Fruit fly (Drosophila melanogaster): Measurements from ENCODE around the gene CG10345.

Gene CG10345

dm6 chr3R:16591407-16591806 lies 13.3 kb downstream of the CG10345 start:
- TF ChIP-seq Blimp-1 (GFP tag; optimal IDR thresholded peaks at IDR 0.05) (no peak), dac (GFP tag; optimal IDR thresholded peaks at IDR 0.05) (no peak), CG3919 (GFP tag; optimal IDR thresholded peaks at IDR 0.05) (peak; percentile 13)

dm6 chr3R:16583605-16584004 lies 21.1 kb downstream of the CG10345 start, which contains the start of gene Scp2:
TSS of gene Scp2 (minus strand) at chr3R:16583663.
- TF ChIP-seq Met (GFP tag; optimal IDR thresholded peaks at IDR 0.05) (no peak), svp (GFP tag) (peak; percentile 19)

- TF ChIP-seq CG10669 (GFP tag; optimal IDR thresholded peaks at IDR 0.05) (no peak), CG11902 (GFP tag; optimal IDR thresholded peaks at IDR 0.05) (peak; percentile 25), CG6808 (GFP tag; optimal IDR thresholded peaks at IDR 0.05) (no peak), dac (GFP tag; optimal IDR thresholded peaks at IDR 0.05) (no peak), acj6 (GFP tag; optimal IDR thresholded peaks at IDR 0.05) (no peak), CG31627 (GFP tag; optimal IDR thresholded peaks at IDR 0.05) (peak; percentile 50), lz (GFP tag; optimal IDR thresholded peaks at IDR 0.05) (peak; percentile 12), vri (GFP tag; optimal IDR thresholded peaks at IDR 0.05) (no peak), pdm3 (GFP tag; optimal IDR thresholded peaks at IDR 0.05) (peak; percentile 13), Eip75B (GFP tag; optimal IDR thresholded peaks at IDR 0.05) (no peak), Sox14 (GFP tag; optimal IDR thresholded peaks at IDR 0.05) (no peak), CG34406 (GFP tag; optimal IDR thresholded peaks at IDR 0.05) (no peak), topi (GFP tag; optimal IDR thresholded peaks at IDR 0.05) (no peak), OdsH (GFP tag; optimal IDR thresholded peaks at IDR 0.05) (no peak), Smox (GFP tag; optimal IDR thresholded peaks at IDR 0.05) (peak; percentile 8), svp (GFP tag) (peak; percentile 71), Eip78C (GFP tag) (peak; percentile 54), cyc (GFP tag; optimal IDR thresholded peaks at IDR 0.05) (peak; percentile 42), fkh (GFP tag; optimal IDR thresholded peaks at IDR 0.05) (peak; percentile 81), CG10631 (GFP tag; optimal IDR thresholded peaks at IDR 0.05) (peak; percentile 2), CG6163 (GFP tag; IDR thresholded peaks at IDR 0.05) (no peak), Hr39 (GFP tag; optimal IDR thresholded peaks at IDR 0.05) (peak; percentile 35), CG6854 (GFP tag; optimal IDR thresholded peaks at IDR 0.05) (no peak), Eip93F (GFP tag; optimal IDR thresholded peaks at IDR 0.05) (no peak), Ets21C (GFP tag; optimal IDR thresholded peaks at IDR 0.05) (peak; percentile 12), Blimp-1 (GFP tag; optimal IDR thresholded peaks at IDR 0.05) (no peak), Gug (GFP tag; IDR thresholded peaks at IDR 0.05) (no peak), CG6276 (GFP tag; optimal IDR thresholded peaks at IDR 0.05) (no peak)
These were observed 31.0 kb downstream of the CG10345 start, which contains the start of gene CG14903 for dm6 chr3R:16573483-16574145. TSS of gene CG14903 (minus strand) at chr3R:16573752.

- no peak for TF ChIP-seq OdsH (GFP tag; optimal IDR thresholded peaks at IDR 0.05)
- no peak for TF ChIP-seq salr (GFP tag; optimal IDR thresholded peaks at IDR 0.05)
- TF ChIP-seq fd85E (GFP tag; optimal IDR thresholded peaks at IDR 0.05): no peak
- TF ChIP-seq Ets21C (GFP tag; optimal IDR thresholded peaks at IDR 0.05): no peak
- no peak for TF ChIP-seq CG11902 (GFP tag; optimal IDR thresholded peaks at IDR 0.05)
- TF ChIP-seq CG7368 (GFP tag; optimal IDR thresholded peaks at IDR 0.05): no peak
- TF ChIP-seq Lpt (GFP tag; optimal IDR thresholded peaks at IDR 0.05): no peak
- TF ChIP-seq CG11762 (GFP tag; optimal IDR thresholded peaks at IDR 0.05; ENCODE audit: insufficient read depth): no peak
- no peak for TF ChIP-seq CG10669 (GFP tag; optimal IDR thresholded peaks at IDR 0.05)
- TF ChIP-seq spab (GFP tag; optimal IDR thresholded peaks at IDR 0.05): no peak
- TF ChIP-seq Eip93F (GFP tag; optimal IDR thresholded peaks at IDR 0.05): no peak
- no peak for TF ChIP-seq CG11294 (GFP tag; IDR thresholded peaks at IDR 0.05)
These were observed 33.4 kb downstream of the CG10345 start, which contains the start of gene CG14891 for dm6 chr3R:16571215-16571614. TSS of gene CG14891 (plus strand) at chr3R:16571515.
